Worm (Caenorhabditis elegans): Measurements from ENCODE around the gene F41H10.5.
A peak's percentile ranks its signal among the peaks of the same experiment; 100 is the strongest.

DNA sequence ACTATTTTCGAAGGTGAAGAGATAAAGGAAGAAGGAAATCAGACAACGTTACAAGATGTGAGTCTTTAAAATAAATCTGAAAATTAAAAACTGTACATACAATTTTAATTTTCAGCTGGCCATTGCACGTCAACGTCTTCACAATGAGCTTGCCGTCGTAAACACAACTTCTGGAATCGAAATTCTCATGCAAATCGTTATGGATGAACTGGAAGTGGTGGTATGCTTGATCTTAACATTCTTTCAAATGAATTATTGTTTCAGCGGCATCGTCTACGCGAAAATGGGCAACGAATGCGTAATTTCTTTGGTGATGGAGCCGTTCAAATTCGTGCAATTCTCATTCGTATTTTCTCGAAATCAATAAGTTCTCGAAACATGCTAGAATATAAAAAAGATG is 6.1 kb upstream of the F41H10.5 start:
- no peak for TF ChIP-seq ceh-82 (tag; optimal IDR thresholded peaks at IDR 0.05)
- TF ChIP-seq madf-5 (GFP tag; IDR thresholded peaks at IDR 0.05): no peak
- TF ChIP-seq mes-2 (tag; optimal IDR thresholded peaks at IDR 0.05; ENCODE audit: poor library complexity, severe bottlenecking): no peak
- TF ChIP-seq lsy-2 (tag; optimal IDR thresholded peaks at IDR 0.05): no peak
- TF ChIP-seq nhr-28 (tag; optimal IDR thresholded peaks at IDR 0.05): no peak
- TF ChIP-seq F44E2.7 (GFP tag; IDR thresholded peaks at IDR 0.05): no peak
- peak in 1 of 2 experiments; percentile 96 for TF ChIP-seq unc-62 (GFP tag; optimal IDR thresholded peaks at IDR 0.05 in 1 of 2)
- no peak for TF ChIP-seq unc-62 (tag; optimal IDR thresholded peaks at IDR 0.05)
- TF ChIP-seq nhr-25 (tag; optimal IDR thresholded peaks at IDR 0.05; ENCODE audit: borderline replicate concordance, insufficient read depth): no peak

All from whole organism, L4 larva.